Fruit fly (Drosophila melanogaster): ENCODE data around the gene CG15531.

The CG15531 gene

DNA sequence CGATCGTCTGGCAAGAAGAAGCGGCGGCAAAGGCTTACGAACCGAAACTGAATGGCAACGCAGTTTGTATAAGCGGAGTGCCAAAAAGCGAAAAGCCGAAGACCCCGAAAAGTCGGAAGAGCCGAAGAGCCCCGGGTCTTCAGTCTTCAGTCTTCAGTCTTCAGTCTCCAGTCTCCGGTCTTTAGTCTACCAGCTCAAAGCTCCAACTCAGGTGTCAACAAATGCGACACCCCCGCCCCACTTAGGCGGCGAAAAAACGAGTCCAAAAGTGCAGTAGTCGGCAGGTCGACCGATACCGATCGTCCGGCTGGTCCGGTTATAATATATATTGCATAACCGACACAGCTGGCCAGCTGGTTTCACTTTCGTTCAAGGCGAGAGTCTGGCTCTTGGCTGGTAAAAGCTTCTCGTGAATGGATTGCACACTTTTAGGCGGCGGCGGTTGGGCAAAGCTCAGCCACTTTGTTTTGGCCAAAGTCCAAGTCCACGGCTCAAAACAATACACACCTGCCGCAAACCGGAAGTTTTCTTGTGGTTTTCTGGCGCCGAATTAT, 47.3 kb upstream of the CG15531 start, which contains the start of gene CG9737 (continued):
- TF ChIP-seq CG15696 (tag; optimal IDR thresholded peaks at IDR 0.05) (no peak), CG14014 (GFP tag; IDR thresholded peaks at IDR 0.05) (no peak), mirr (GFP tag; optimal IDR thresholded peaks at IDR 0.05) (peak; percentile 11), CG9727 (GFP tag; optimal IDR thresholded peaks at IDR 0.05) (no peak), unpg (GFP tag; optimal IDR thresholded peaks at IDR 0.05) (no peak), CG34376 (GFP tag; optimal IDR thresholded peaks at IDR 0.05) (peak; percentile 5), ase (GFP tag; IDR thresholded peaks at IDR 0.05) (no peak), HLHmδ (GFP tag; optimal IDR thresholded peaks at IDR 0.05) (peak; percentile 79), CG33557 (GFP tag; optimal IDR thresholded peaks at IDR 0.05) (peak; percentile 46), Lim3 (GFP tag; IDR thresholded peaks at IDR 0.05) (no peak), HHEX (GFP tag; optimal IDR thresholded peaks at IDR 0.05) (peak; percentile 14), Med (GFP tag) (peak; percentile 25), zfh1 (GFP tag; IDR thresholded peaks at IDR 0.05) (no peak), CG6791 (GFP tag; IDR thresholded peaks at IDR 0.05; ENCODE audit: partially characterized antibody) (no peak), run (tag; optimal IDR thresholded peaks at IDR 0.05) (peak; percentile 20), crol (GFP tag; IDR thresholded peaks at IDR 0.05) (no peak), amos (GFP tag; IDR thresholded peaks at IDR 0.05; ENCODE audit: partially characterized antibody) (peak; percentile 32; the same call in 1 of the 2 replicates), abd-A (tag; optimal IDR thresholded peaks at IDR 0.05) (peak; percentile 38), CG10431 (GFP tag; optimal IDR thresholded peaks at IDR 0.05) (peak; percentile 59), CG6254 (GFP tag; optimal IDR thresholded peaks at IDR 0.05) (peak; percentile 65), B-H1 (GFP tag; IDR thresholded peaks at IDR 0.05) (no peak), CG8388 (GFP tag; optimal IDR thresholded peaks at IDR 0.05) (no peak), Dip3 (GFP tag; optimal IDR thresholded peaks at IDR 0.05) (no peak), Drgx (GFP tag; IDR thresholded peaks at IDR 0.05) (peak; percentile 74), schlank (tag; optimal IDR thresholded peaks at IDR 0.05) (no peak), oc (tag; optimal IDR thresholded peaks at IDR 0.05) (peak; percentile 16), CG18619 (GFP tag; optimal IDR thresholded peaks at IDR 0.05) (no peak), lab (GFP tag; optimal IDR thresholded peaks at IDR 0.05) (peak; percentile 25), dati (GFP tag; IDR thresholded peaks at IDR 0.05) (no peak), sens (GFP tag) (no peak)

DNA sequence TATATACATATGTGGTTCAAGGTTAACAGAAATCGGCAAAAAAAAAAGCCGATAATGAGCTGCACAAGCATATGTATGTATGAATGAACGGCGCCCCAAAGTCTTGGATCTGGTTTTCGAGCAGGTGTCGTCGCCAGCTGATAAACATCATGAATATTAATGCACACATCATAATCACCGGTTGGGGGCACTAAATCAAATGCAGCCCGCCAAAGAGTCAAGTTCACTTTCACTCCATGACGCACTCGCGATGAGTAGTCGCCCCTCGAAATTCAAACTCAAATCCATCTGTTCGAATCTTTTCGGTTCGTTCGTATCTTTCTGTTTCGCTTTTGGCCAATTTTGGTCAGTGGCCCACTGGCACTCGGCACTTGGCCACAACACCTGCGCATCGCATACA, 44.2 kb upstream of the CG15531 start:
- TF ChIP-seq abd-A (tag; optimal IDR thresholded peaks at IDR 0.05) (peak; percentile 14), z (GFP tag; IDR thresholded peaks at IDR 0.05) (peak; percentile 44; the same call in 1 of the 3 replicates), vvl (GFP tag; IDR thresholded peaks at IDR 0.05) (peak; percentile 72), Blimp-1 (GFP tag; optimal IDR thresholded peaks at IDR 0.05) (peak; percentile 74), CG9932 (GFP tag; IDR thresholded peaks at IDR 0.05) (no peak), nerfin-2 (GFP tag; IDR thresholded peaks at IDR 0.05; ENCODE audit: partially characterized antibody) (0 out of 2 replicates have a peak, but pooled peaks have one; percentile 31), CG10267 (tag; optimal IDR thresholded peaks at IDR 0.05) (no peak), kni (GFP tag; optimal IDR thresholded peaks at IDR 0.05) (peak; percentile 8)

DNA sequence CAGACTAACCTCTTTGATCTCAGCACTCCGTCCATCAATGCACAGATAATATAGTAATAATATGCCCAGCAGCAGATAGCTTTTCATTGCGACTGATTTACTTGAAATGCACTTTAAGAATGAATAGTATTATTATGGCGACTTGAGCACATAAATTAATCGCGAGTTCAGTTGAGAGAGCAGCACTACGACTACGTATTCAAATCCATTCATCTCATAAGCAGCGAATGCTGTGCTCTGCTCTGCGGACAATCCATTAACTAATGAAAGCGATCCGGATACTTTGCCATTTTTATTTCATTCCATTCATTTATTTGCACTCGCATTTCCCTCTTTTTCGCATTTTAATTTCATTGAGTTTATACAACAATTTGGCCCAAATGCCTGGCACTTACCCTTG, 41.6 kb upstream of the CG15531 start, which contains the start of gene CG43448:
CG43448 (minus strand) TSS at position 101 of the 400 bp plus-strand sequence.
- TF ChIP-seq slp2 (GFP tag; optimal IDR thresholded peaks at IDR 0.05) (no peak), CG17361 (GFP tag; IDR thresholded peaks at IDR 0.05) (no peak), fd64A (GFP tag; optimal IDR thresholded peaks at IDR 0.05) (no peak), Eip74EF (GFP tag; optimal IDR thresholded peaks at IDR 0.05) (no peak), ham (GFP tag; IDR thresholded peaks at IDR 0.05) (no peak)

Measured in whole organism, embryonic.